Worm (Caenorhabditis elegans) whole organism, midembryonic: ENCODE measurements around the gene R05H5.4.

Source experiments
- T22C8.4 ChIP-seq: fragments of 200-800 bp; sonication (Bioruptor generic); IDR thresholded peaks from 2 replicates; pipeline ENCODE4 v1.3.6; 2022; ENCODE audit warnings: missing genetic modification characterization, missing compliant biosample characterization
- cog-1 ChIP-seq: sonication (generic microtip); optimal IDR thresholded peaks from 2 replicates; lab custom pipeline; 2016; ENCODE audit warnings: missing genetic modification characterization, missing compliant biosample characterization
- flt-1 ChIP-seq: fragments of 200-800 bp; sonication (Bioruptor generic); IDR thresholded peaks from 2 replicates; pipeline ENCODE4 v1.3.6; 2022; ENCODE audit warnings: missing genetic modification characterization, missing compliant biosample characterization
- klf-2 ChIP-seq: fragments of 200-800 bp; sonication (Bioruptor generic); conservative IDR thresholded peaks from 2 replicates; pipeline ENCODE4 v1.3.6; 2022; ENCODE audit warnings: missing genetic modification reagents, missing genetic modification characterization, missing compliant biosample characterization
- med-1 ChIP-seq: sonication (generic microtip); optimal IDR thresholded peaks from 2 replicates; lab custom pipeline; 2017; ENCODE audit warnings: missing genetic modification characterization, mild to moderate bottlenecking, missing compliant biosample characterization, antibody characterized with exemption, missing genetic modification reagents; ENCODE audit not compliant: insufficient read depth
- ref-1 ChIP-seq: fragments of 200-800 bp; sonication (Bioruptor generic); conservative IDR thresholded peaks from 2 replicates; pipeline ENCODE4 v1.3.6; 2022; ENCODE audit warnings: missing genetic modification reagents, missing genetic modification characterization, missing compliant biosample characterization
- tab-1 ChIP-seq: fragments of 200-800 bp; sonication (Bioruptor generic); IDR thresholded peaks from 2 replicates; pipeline ENCODE4 v1.3.6; 2022; ENCODE audit warnings: missing genetic modification characterization, missing compliant biosample characterization
- ztf-23 ChIP-seq: fragments of 200-800 bp; sonication (Bioruptor generic); IDR thresholded peaks from 2 replicates; pipeline ENCODE4 v1.3.6; 2022; ENCODE audit warnings: missing genetic modification reagents, missing genetic modification characterization, missing compliant biosample characterization
- ztf-29 ChIP-seq: fragments of 200-800 bp; sonication (Bioruptor generic); IDR thresholded peaks from 2 replicates; pipeline ENCODE4 v1.3.6; 2022; ENCODE audit warnings: missing genetic modification reagents, missing genetic modification characterization, missing compliant biosample characterization

Gene R05H5.4

DNA sequence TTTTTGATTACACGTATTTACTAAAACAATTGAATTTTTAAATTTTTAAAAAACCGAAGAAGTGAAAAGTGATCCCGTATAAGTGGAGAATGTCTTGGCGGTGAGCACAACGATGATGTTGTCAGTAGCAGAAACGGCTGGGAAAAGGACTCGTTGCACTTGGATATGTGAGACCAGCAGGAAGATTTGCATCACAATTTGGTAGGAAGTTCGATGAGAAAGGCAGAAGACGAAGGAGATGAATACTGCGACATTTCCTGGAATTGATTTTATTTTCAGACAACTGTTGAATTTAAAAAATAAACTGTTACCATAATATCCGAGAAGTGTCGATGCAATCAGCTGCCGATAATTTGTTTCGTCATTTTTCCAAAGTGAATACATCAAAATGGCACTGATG is at the start of gene R05H5.4:
TSS of gene R05H5.4 (minus strand) at position 101 of the 400 bp plus-strand sequence.
- TF ChIP-seq ztf-29 (GFP tag; lab: Robert Waterston, UW): no peak
- no peak for TF ChIP-seq klf-2
- no peak for TF ChIP-seq flt-1
- no peak for TF ChIP-seq ztf-23 (GFP tag; lab: Robert Waterston, UW)
- no peak for TF ChIP-seq T22C8.4
- TF ChIP-seq cog-1 (tag; lab: Kevin White, UChicago): no peak
- TF ChIP-seq med-1: no peak
- TF ChIP-seq tab-1: no peak
- TF ChIP-seq ref-1 (GFP tag; lab: Robert Waterston, UW): no peak

DNA sequence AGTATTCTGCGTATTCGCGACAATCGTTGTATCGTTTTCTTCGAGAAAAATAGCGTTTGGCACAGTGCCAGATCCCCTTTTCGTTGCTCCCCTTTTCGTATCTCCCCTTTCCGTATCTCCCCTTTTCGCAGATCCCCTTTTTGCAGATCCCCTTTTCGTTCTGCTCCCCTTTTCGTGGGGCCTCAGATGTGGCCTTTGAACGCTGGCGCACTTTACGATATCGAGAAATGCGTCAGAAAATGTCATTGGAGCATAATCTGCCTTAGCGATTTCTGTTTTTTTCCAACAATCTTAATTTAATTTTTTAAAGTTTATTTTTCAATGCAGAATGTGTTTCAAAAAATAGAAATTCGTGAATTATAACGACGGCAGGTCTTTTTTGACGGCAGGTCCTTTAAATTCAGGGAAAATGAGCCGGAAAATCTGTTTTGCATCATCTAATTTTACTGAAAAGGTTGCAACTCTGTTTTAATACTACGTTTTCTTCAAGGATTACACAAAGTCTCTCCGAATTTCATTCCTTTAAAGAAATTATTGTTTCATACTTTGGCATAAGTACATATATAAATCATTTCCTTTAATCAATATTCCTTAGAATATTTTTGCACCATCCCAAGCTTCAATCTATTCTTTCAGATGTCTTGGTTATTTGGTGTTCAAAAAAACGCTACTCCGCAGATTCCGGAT is 48.7 kb upstream of the R05H5.4 start, which contains the start of gene atad-3:
TSS of gene atad-3 (plus strand) at position 637 of the 687 bp plus-strand sequence.
- TF ChIP-seq klf-2 (peak; percentile 96), ztf-29 (GFP tag; lab: Robert Waterston, UW) (peak; percentile 90), T22C8.4 (peak; percentile 85; the same call in 1 of the 2 replicates), flt-1 (peak; percentile 95), cog-1 (tag; lab: Kevin White, UChicago) (peak; percentile 82), ref-1 (GFP tag; lab: Robert Waterston, UW) (peak; percentile 79), tab-1 (peak; percentile 88), med-1 (no peak), ztf-23 (GFP tag; lab: Robert Waterston, UW) (peak; percentile 97)

DNA sequence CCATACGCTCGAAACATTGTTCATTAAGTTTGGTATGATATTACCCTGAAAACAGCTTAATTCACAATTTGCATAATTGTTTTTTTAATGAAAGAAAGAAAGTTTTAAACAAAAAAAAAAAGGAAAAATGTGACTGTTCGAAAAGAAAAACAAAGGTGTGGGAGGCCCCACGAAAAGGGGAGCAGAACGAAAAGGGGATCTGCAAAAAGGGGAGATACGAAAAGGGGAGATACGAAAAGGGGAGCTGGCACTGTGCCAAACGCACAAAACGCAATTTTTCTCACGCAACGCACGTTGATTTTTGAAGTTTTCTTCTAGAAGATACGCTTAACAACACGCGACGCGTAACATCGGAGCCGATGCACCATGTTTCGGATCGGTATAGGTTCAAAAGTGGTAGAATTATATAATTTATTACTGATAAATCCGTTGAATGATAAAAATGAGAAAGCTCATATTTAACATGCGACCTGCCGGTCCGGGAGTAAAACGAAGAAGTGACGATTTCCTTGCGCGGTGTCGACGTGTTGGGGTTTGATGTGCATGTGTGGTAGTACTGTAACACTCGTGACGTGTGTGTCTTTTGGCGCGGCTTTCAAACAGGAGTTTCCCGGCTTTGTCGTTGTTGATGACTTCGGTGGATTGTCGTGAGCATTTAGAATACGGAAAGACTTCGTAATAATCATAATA is 47.9 kb upstream of the R05H5.4 start, which contains the start of gene nrde-2:
TSS of gene nrde-2 (minus strand) at position 45 of the 690 bp plus-strand sequence.
- peak; percentile 87 for TF ChIP-seq ztf-23 (GFP tag; lab: Robert Waterston, UW)
- TF ChIP-seq ref-1 (GFP tag; lab: Robert Waterston, UW): peak; percentile 41; the same call in 1 of the 2 replicates
- peak; percentile 64; the same call in 1 of the 2 replicates for TF ChIP-seq klf-2
- peak; percentile 80 for TF ChIP-seq flt-1

DNA sequence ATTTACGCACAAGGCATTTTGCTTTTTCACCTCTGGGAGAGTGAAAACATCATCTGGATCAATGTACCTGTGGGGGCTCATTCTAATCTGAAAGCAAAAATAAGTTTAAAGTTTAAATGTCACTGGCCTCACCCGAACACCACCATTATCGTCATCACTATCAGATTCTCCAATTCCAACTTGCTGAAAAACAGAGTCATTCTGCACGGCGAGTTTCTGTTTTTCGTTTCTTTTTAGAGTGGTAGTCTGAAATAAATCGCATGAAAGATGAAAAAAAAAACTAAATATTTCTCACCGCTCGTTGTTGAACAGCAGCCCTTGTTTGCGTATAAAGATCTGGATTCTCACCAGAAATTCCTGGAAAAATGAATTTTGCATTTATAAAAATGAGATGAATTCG is 47.3 kb upstream of the R05H5.4 start:
- TF ChIP-seq tab-1: no peak

DNA sequence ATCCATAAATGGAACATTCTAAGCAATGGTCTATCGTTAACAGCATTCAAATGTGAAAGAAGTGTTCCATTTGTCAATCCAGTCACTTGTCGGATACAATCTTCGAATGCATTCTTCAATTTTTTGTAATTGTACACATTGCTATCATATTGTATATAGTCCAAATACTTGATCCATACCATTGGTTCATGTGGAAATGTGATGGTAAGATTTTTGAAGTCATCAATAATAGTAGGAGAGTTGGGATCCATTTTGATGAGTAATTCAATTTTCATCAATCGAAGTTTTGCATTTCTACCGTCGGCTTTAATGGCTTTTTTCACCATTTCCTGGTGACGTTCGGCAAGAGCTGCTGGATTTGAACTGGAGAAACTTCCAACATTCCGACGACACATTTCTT is 45.8 kb upstream of the R05H5.4 start:
- TF ChIP-seq ztf-29 (GFP tag; lab: Robert Waterston, UW) (no peak), klf-2 (no peak), ztf-23 (GFP tag; lab: Robert Waterston, UW) (no peak), flt-1 (no peak), cog-1 (tag; lab: Kevin White, UChicago) (no peak), ref-1 (GFP tag; lab: Robert Waterston, UW) (no peak)

DNA sequence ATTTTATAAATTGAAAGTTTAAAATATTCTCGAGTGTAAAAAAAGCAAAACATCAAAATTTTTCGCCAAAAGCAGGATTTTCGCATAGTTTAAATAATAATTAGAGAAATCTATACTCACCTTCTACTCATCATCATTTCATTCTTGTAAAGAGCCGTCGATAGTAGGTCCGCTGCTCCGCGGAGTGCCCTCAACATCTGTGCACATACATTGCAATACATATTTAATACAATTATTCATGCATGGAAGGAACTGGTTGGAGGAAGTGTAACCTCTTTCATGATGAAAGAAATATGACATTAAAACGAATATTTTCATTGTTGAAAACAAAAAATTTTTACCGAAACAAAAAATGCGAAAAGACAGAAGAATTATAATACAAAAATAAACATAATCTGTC is 42.5 kb upstream of the R05H5.4 start, which contains the start of gene mrps-14:
TSS of gene mrps-14 (minus strand) at position 197 of the 400 bp plus-strand sequence.
- TF ChIP-seq T22C8.4: no peak
- no peak for TF ChIP-seq klf-2
- TF ChIP-seq med-1: no peak
- TF ChIP-seq flt-1: no peak
- TF ChIP-seq ztf-29 (GFP tag; lab: Robert Waterston, UW): no peak
- no peak for TF ChIP-seq cog-1 (tag; lab: Kevin White, UChicago)
- no peak for TF ChIP-seq ref-1 (GFP tag; lab: Robert Waterston, UW)
- no peak for TF ChIP-seq ztf-23 (GFP tag; lab: Robert Waterston, UW)
- TF ChIP-seq tab-1: no peak

DNA sequence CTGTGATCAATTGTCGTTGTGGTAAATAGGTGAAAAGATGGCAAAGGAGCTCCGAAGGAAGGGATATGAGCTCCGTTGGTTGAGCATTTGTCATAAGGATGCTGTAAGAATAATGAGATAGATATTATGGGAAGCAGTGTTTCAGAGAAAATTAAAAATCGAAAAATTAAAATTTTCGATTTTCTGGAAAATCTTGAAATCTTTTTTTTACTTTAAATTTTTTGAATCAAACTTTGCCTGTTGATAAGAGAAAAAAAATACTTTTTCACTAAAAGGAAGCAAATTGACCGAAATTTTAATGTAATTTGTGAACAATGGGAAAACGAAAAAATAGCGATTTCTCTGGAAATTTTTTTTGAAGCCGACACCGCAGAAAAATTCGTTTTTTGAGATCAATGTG is 39.8 kb upstream of the R05H5.4 start, which contains the start of gene mec-15:
TSS of gene mec-15 (minus strand) at position 101 of the 400 bp plus-strand sequence.
- TF ChIP-seq klf-2 (no peak), ztf-29 (GFP tag; lab: Robert Waterston, UW) (no peak), ztf-23 (GFP tag; lab: Robert Waterston, UW) (no peak), med-1 (no peak), cog-1 (tag; lab: Kevin White, UChicago) (no peak), T22C8.4 (no peak), ref-1 (GFP tag; lab: Robert Waterston, UW) (no peak)

DNA sequence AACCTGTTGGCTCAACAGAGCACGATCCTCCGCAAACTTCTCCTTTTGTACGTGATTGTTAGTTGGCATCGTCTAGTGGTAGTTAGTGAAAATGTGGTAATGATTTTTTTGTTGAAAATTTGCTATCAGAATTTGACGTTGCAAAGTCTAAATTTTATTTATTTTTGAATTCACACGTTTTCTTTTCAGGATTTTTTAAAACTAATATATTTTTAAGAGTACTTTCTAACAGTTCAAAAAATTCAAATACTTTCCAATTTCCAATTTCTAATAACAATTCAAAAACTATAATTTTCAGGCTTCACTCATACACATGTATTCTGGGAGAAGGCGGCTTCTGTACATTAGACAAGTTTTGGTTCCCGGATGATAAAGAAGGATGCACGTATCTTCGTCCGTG is 34.6 kb upstream of the R05H5.4 start, which contains the start of gene ubxn-5:
TSS of gene ubxn-5 (minus strand) at position 101 of the 400 bp plus-strand sequence.
- TF ChIP-seq flt-1 (no peak), cog-1 (tag; lab: Kevin White, UChicago) (no peak), klf-2 (no peak), med-1 (no peak), ref-1 (GFP tag; lab: Robert Waterston, UW) (no peak), ztf-23 (GFP tag; lab: Robert Waterston, UW) (no peak), tab-1 (no peak), T22C8.4 (no peak), ztf-29 (GFP tag; lab: Robert Waterston, UW) (no peak)

DNA sequence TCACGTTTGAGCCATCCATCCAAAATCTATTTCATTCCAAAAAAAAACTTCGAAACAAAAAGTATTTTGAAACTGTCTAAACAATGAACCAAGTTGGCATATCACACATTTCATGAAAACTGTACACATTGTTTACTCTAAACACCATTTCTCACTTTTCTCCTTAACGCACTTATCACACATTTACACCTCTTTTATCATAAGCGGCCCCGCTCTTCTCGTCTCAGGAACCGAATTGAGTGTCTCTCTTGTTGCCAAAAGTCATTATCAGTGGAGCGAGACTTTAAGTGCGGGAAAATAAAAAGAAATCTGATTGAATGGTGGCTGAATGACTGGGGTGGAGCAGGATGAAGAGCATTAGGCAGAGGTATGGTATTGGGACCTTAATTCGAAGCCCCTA is 32.1 kb upstream of the R05H5.4 start:
- TF ChIP-seq ref-1 (GFP tag; lab: Robert Waterston, UW): no peak
- no peak for TF ChIP-seq flt-1
- TF ChIP-seq cog-1 (tag; lab: Kevin White, UChicago): no peak
- TF ChIP-seq ztf-23 (GFP tag; lab: Robert Waterston, UW): no peak
- no peak for TF ChIP-seq klf-2
- no peak for TF ChIP-seq T22C8.4
- TF ChIP-seq med-1: no peak
- no peak for TF ChIP-seq tab-1
- no peak for TF ChIP-seq ztf-29 (GFP tag; lab: Robert Waterston, UW)

DNA sequence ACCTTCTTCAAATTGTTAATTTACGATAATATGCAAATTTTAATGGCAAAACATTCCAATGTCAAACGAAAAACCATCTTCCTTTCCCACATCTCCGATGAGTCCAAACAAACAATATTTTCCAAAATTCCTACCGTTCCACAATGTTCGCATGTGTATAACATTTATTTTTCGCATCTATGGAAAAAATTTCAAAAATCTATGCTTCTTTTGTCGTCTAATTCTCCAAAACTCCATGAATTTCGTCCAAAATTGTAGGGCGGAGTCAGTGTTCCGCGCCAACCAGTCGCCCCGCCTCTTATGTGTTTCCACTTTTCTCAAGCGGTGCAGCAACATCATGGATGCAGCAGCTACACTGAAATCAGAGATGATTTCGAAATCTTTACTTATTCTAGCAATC is 31.2 kb upstream of the R05H5.4 start, which contains the start of gene T01E8.8:
TSS of gene T01E8.8 (plus strand) at position 301 of the 400 bp plus-strand sequence.
- TF ChIP-seq cog-1 (tag; lab: Kevin White, UChicago) (no peak), flt-1 (no peak), ztf-23 (GFP tag; lab: Robert Waterston, UW) (no peak), tab-1 (no peak), klf-2 (no peak), ref-1 (GFP tag; lab: Robert Waterston, UW) (no peak), med-1 (no peak), T22C8.4 (no peak), ztf-29 (GFP tag; lab: Robert Waterston, UW) (no peak)
